Fruit fly (Drosophila melanogaster): ENCODE data around the gene CG6503.

Gene CG6503

DNA sequence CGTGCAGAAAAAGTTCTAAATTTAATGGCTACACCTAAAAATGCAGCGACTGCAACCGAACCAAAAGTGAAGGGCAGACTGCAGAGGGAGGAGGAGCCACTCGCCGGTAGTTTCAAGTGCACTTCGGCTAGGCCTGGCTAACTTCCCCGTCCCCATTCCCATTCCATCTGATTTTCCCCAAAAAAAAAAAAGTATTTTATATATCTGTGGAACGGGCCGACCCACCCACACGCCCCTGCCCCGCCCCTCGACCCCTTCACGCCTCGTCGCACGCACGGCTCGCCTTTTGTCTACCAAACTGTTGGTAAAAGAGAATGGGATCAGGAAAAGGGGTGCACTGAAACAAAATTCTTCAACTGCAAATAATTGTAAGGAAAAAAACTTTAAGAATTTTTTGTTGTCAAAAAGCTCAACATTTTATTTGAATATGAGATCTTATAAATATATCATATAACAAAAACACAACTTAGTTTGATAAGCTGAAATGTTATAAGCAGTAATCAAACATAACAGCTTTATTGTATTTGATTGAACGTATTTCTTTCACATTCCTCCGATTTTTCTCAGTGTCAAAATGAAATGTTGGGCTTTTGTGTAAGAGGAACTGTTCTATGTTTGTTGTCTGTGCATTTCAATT, 19.1 kb upstream of the CG6503 start (continued):
- TF ChIP-seq Dp (GFP tag; optimal IDR thresholded peaks at IDR 0.05) (no peak), CG32532 (GFP tag; IDR thresholded peaks at IDR 0.05) (peak; percentile 20; the same call in 1 of the 2 replicates), Asciz (GFP tag; optimal IDR thresholded peaks at IDR 0.05) (peak; percentile 70), CG7372 (GFP tag; IDR thresholded peaks at IDR 0.05) (0 out of 2 replicates have a peak, but pooled peaks have one; percentile 21), wor (GFP tag; IDR thresholded peaks at IDR 0.05) (no peak), CG12155 (GFP tag; optimal IDR thresholded peaks at IDR 0.05) (no peak), fd102C (GFP tag; optimal IDR thresholded peaks at IDR 0.05) (no peak), al (GFP tag; IDR thresholded peaks at IDR 0.05) (no peak), emc (GFP tag; optimal IDR thresholded peaks at IDR 0.05) (no peak), psq (GFP tag; optimal IDR thresholded peaks at IDR 0.05) (no peak), CG15601 (tag; optimal IDR thresholded peaks at IDR 0.05) (peak; percentile 57), CG3726 (GFP tag; IDR thresholded peaks at IDR 0.05) (no peak), Eip74EF (GFP tag; optimal IDR thresholded peaks at IDR 0.05) (peak in 1 of 2 experiments; percentile 76), CG6254 (GFP tag; optimal IDR thresholded peaks at IDR 0.05) (peak; percentile 60), NC2α (GFP tag; optimal IDR thresholded peaks at IDR 0.05) (no peak), gsb-n (tag; optimal IDR thresholded peaks at IDR 0.05) (no peak), E2f1 (GFP tag; IDR thresholded peaks at IDR 0.05) (0 out of 2 replicates have a peak, but pooled peaks have one; percentile 34), chm (GFP tag; IDR thresholded peaks at IDR 0.05) (no peak), slbo (GFP tag; IDR thresholded peaks at IDR 0.05) (no peak), CG17385 (GFP tag; optimal IDR thresholded peaks at IDR 0.05) (peak; percentile 18), Bgb (GFP tag; IDR thresholded peaks at IDR 0.05; ENCODE audit: partially characterized antibody) (no peak), CG18262 (tag; optimal IDR thresholded peaks at IDR 0.05) (peak; percentile 83), cato (GFP tag; optimal IDR thresholded peaks at IDR 0.05; ENCODE audit: borderline replicate concordance) (no peak), CG2712 (tag; optimal IDR thresholded peaks at IDR 0.05) (peak; percentile 84), CG13424 (tag; optimal IDR thresholded peaks at IDR 0.05) (peak; percentile 53), Hey (tag; optimal IDR thresholded peaks at IDR 0.05) (no peak), B-H2 (GFP tag; optimal IDR thresholded peaks at IDR 0.05) (no peak), vnd (GFP tag; IDR thresholded peaks at IDR 0.05; ENCODE audit: partially characterized antibody) (no peak), tap (tag; optimal IDR thresholded peaks at IDR 0.05) (no peak), ERR (GFP tag; optimal IDR thresholded peaks at IDR 0.05) (no peak), CG30403 (GFP tag; optimal IDR thresholded peaks at IDR 0.05) (peak; percentile 75), Vsx1 (GFP tag; optimal IDR thresholded peaks at IDR 0.05) (no peak), Opbp (GFP tag; IDR thresholded peaks at IDR 0.05; ENCODE audit: partially characterized antibody) (no peak), CG14441 (GFP tag; IDR thresholded peaks at IDR 0.05) (peak; percentile 59), CG6683 (GFP tag; optimal IDR thresholded peaks at IDR 0.05) (no peak), Chrac-16 (GFP tag; optimal IDR thresholded peaks at IDR 0.05) (no peak), hbn (GFP tag; IDR thresholded peaks at IDR 0.05; ENCODE audit: partially characterized antibody) (no peak), Hr39 (optimal IDR thresholded peaks at IDR 0.05) (no peak), Atf6 (GFP tag; IDR thresholded peaks at IDR 0.05) (no peak; the same call in 1 of the 2 replicates), wdn (GFP tag; IDR thresholded peaks at IDR 0.05) (no peak), Adf1 (GFP tag; IDR thresholded peaks at IDR 0.05) (no peak), CG7839 (tag; optimal IDR thresholded peaks at IDR 0.05) (peak; percentile 72), CG4730 (GFP tag; IDR thresholded peaks at IDR 0.05) (no peak), Lpt (GFP tag; optimal IDR thresholded peaks at IDR 0.05) (no peak), Ptx1 (GFP tag; IDR thresholded peaks at IDR 0.05) (peak; percentile 73), C15 (GFP tag; IDR thresholded peaks at IDR 0.05) (no peak), CG11093 (GFP tag; IDR thresholded peaks at IDR 0.05) (peak; percentile 39; the same call in 1 of the 3 replicates), CG17612 (GFP tag; IDR thresholded peaks at IDR 0.05) (no peak), Hmx (GFP tag; optimal IDR thresholded peaks at IDR 0.05) (no peak), CG8944 (GFP tag; optimal IDR thresholded peaks at IDR 0.05) (no peak), CG12104 (GFP tag; optimal IDR thresholded peaks at IDR 0.05) (no peak)
